Fruit fly (Drosophila melanogaster): ENCODE data around the gene sbm.

sbm gene

DNA sequence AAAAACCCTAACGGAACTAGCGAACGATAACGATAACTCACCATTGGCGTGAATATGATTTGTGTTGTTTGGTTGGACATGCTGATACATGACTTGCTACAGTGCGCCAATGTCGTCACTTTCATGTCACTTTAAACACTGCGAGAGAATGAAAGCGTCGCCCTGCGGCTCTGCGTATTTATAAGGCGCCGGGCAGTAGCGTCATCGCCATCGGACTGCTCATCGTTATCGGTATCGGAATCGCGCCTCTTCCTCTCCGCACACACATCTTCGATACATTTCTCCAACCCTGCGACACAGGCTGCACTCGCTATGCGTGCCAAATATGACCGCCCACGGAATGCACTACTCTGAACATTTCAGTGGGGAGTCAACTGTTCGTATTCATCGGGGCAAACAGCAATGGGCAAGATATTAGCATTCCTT lies at the start of gene sbm (continued):
- TF ChIP-seq grn (GFP tag; optimal IDR thresholded peaks at IDR 0.05) (no peak), CG14860 (GFP tag; IDR thresholded peaks at IDR 0.05; ENCODE audit: partially characterized antibody) (peak; percentile 76; the same call in 2 of the 3 replicates), chif (GFP tag; optimal IDR thresholded peaks at IDR 0.05) (peak; percentile 31), pros (GFP tag; optimal IDR thresholded peaks at IDR 0.05) (no peak), cas (GFP tag; IDR thresholded peaks at IDR 0.05) (no peak), CG30431 (GFP tag; optimal IDR thresholded peaks at IDR 0.05) (peak; percentile 34), vnd (GFP tag; IDR thresholded peaks at IDR 0.05; ENCODE audit: partially characterized antibody) (peak; percentile 59), maf-S (GFP tag; optimal IDR thresholded peaks at IDR 0.05) (peak; percentile 26), CG10979 (tag; optimal IDR thresholded peaks at IDR 0.05) (no peak), lbe (GFP tag; optimal IDR thresholded peaks at IDR 0.05) (no peak), Opbp (GFP tag; IDR thresholded peaks at IDR 0.05; ENCODE audit: partially characterized antibody) (peak; percentile 59; the same call in 2 of the 3 replicates), sob (GFP tag; IDR thresholded peaks at IDR 0.05) (peak; percentile 56; the same call in 1 of the 2 replicates), oc (tag; optimal IDR thresholded peaks at IDR 0.05) (no peak), CG4617 (GFP tag; optimal IDR thresholded peaks at IDR 0.05; ENCODE audit: borderline replicate concordance) (peak; percentile 45), Abd-B (GFP tag; optimal IDR thresholded peaks at IDR 0.05) (peak; percentile 32), HLH3B (GFP tag; IDR thresholded peaks at IDR 0.05) (peak; percentile 58), lola (GFP tag; optimal IDR thresholded peaks at IDR 0.05) (no peak), Sox102F (GFP tag; optimal IDR thresholded peaks at IDR 0.05) (peak; percentile 21), Hr78 (GFP tag; optimal IDR thresholded peaks at IDR 0.05) (no peak), Oaz (GFP tag; IDR thresholded peaks at IDR 0.05) (no peak), hbn (GFP tag; IDR thresholded peaks at IDR 0.05; ENCODE audit: partially characterized antibody) (peak; percentile 24; the same call in 1 of the 2 replicates), usp (GFP tag; optimal IDR thresholded peaks at IDR 0.05) (no peak), Oli (tag; optimal IDR thresholded peaks at IDR 0.05) (peak; percentile 22), otp (GFP tag; IDR thresholded peaks at IDR 0.05) (peak; percentile 12; the same call in 1 of the 3 replicates), CG10565 (GFP tag; optimal IDR thresholded peaks at IDR 0.05) (no peak), caup (GFP tag; optimal IDR thresholded peaks at IDR 0.05; ENCODE audit: severe bottlenecking) (no peak), ro (GFP tag; IDR thresholded peaks at IDR 0.05) (no peak), CG18476 (GFP tag; optimal IDR thresholded peaks at IDR 0.05) (peak; percentile 36), corto (GFP tag; optimal IDR thresholded peaks at IDR 0.05) (no peak), nom (GFP tag; optimal IDR thresholded peaks at IDR 0.05) (no peak), croc (GFP tag; conservative IDR thresholded peaks at IDR 0.05) (no peak), HLHmδ (GFP tag; optimal IDR thresholded peaks at IDR 0.05) (no peak), dati (GFP tag; IDR thresholded peaks at IDR 0.05) (no peak), Scr (GFP tag; IDR thresholded peaks at IDR 0.05; ENCODE audit: partially characterized antibody) (peak; percentile 64), bigmax (GFP tag; optimal IDR thresholded peaks at IDR 0.05) (no peak), Hsf (GFP tag; optimal IDR thresholded peaks at IDR 0.05) (peak; percentile 63), CG17361 (GFP tag; IDR thresholded peaks at IDR 0.05) (no peak), CG31365 (tag; optimal IDR thresholded peaks at IDR 0.05) (no peak), Camta (GFP tag; optimal IDR thresholded peaks at IDR 0.05) (no peak), kay (GFP tag; optimal IDR thresholded peaks at IDR 0.05) (no peak), B-H1 (GFP tag; IDR thresholded peaks at IDR 0.05) (no peak), ssp (GFP tag; IDR thresholded peaks at IDR 0.05) (peak; percentile 33; the same call in 1 of the 2 replicates), dimm (GFP tag; IDR thresholded peaks at IDR 0.05) (no peak), ken (GFP tag; IDR thresholded peaks at IDR 0.05) (peak; percentile 59; the same call in 1 of the 3 replicates), CG11093 (GFP tag; IDR thresholded peaks at IDR 0.05) (peak; percentile 56; the same call in 1 of the 3 replicates), nmo (GFP tag; optimal IDR thresholded peaks at IDR 0.05) (peak; percentile 21), CG11247 (GFP tag; IDR thresholded peaks at IDR 0.05) (0 out of 2 replicates have a peak, but pooled peaks have one; percentile 26), odd (GFP tag; optimal IDR thresholded peaks at IDR 0.05) (no peak), CTCF (GFP tag; optimal IDR thresholded peaks at IDR 0.05) (peak; percentile 7), CG33213 (GFP tag; optimal IDR thresholded peaks at IDR 0.05) (no peak), CG8478 (optimal IDR thresholded peaks at IDR 0.05) (no peak)
